Fruit fly (Drosophila melanogaster) whole organism, embryonic: Measurements from ENCODE around the gene CG34278.

Source experiments
- CG10267 ChIP-seq: fragments of 200-800 bp; sonication (Bioruptor generic); optimal IDR thresholded peaks from 2 replicates; lab custom pipeline; 2018; ENCODE audit warnings: missing biosample characterization, mild to moderate bottlenecking, missing genetic modification characterization, moderate library complexity
- CG10654 ChIP-seq: fragments of 200-800 bp; sonication (Bioruptor generic); optimal IDR thresholded peaks from 2 replicates; lab custom pipeline; 2016; ENCODE audit warnings: missing biosample characterization, missing genetic modification characterization
- CG11093 ChIP-seq: fragments of 200-800 bp; sonication (Bioruptor generic); IDR thresholded peaks from 3 replicates; pipeline ENCODE4 v1.3.6; 2022; ENCODE audit warnings: missing biosample characterization, missing genetic modification characterization
- CG12659 ChIP-seq: fragments of 200-800 bp; sonication (Bioruptor generic); optimal IDR thresholded peaks from 3 replicates; lab custom pipeline; 2017; ENCODE audit warnings: mild to moderate bottlenecking, missing biosample characterization, missing genetic modification reagents, missing genetic modification characterization
- CG14710 ChIP-seq: fragments of 200-800 bp; sonication (Bioruptor generic); optimal IDR thresholded peaks from 3 replicates; lab custom pipeline; 2019; ENCODE audit warnings: missing biosample characterization, mild to moderate bottlenecking, missing genetic modification characterization, moderate library complexity
- CG1792 ChIP-seq: fragments of 200-800 bp; sonication (Bioruptor generic); optimal IDR thresholded peaks from 2 replicates; lab custom pipeline; 2016; ENCODE audit warnings: missing biosample characterization, missing genetic modification characterization
- CG18011 ChIP-seq: fragments of 200-800 bp; sonication (Bioruptor generic); optimal IDR thresholded peaks from 2 replicates; lab custom pipeline; 2017; ENCODE audit warnings: missing biosample characterization, missing genetic modification characterization, mild to moderate bottlenecking, moderate library complexity, missing genotype
- CG18262 ChIP-seq: fragments of 200-800 bp; optimal IDR thresholded peaks from 3 replicates; lab custom pipeline; 2019; ENCODE audit warnings: missing biosample characterization, mild to moderate bottlenecking, missing genetic modification characterization, moderate library complexity
- CG18599 ChIP-seq: fragments of 200-800 bp; sonication (Bioruptor generic); optimal IDR thresholded peaks from 3 replicates; lab custom pipeline; 2017; ENCODE audit warnings: missing biosample characterization, missing genetic modification characterization, mild to moderate bottlenecking, moderate library complexity, missing genetic modification reagents
- CG18764 ChIP-seq: fragments of 200-800 bp; sonication (Bioruptor generic); optimal IDR thresholded peaks from 3 replicates; lab custom pipeline; 2016; ENCODE audit warnings: missing biosample characterization, missing genetic modification characterization
- CG31365 ChIP-seq: fragments of 200-800 bp; sonication (Bioruptor generic); optimal IDR thresholded peaks from 2 replicates; lab custom pipeline; 2018; ENCODE audit warnings: missing biosample characterization, mild to moderate bottlenecking, missing genetic modification characterization
- CG3838 ChIP-seq: fragments of 200-800 bp; sonication (Bioruptor generic); optimal IDR thresholded peaks from 3 replicates; lab custom pipeline; 2016; ENCODE audit warnings: missing biosample characterization, missing genetic modification characterization
- CG3995 ChIP-seq: fragments of 200-800 bp; sonication (Bioruptor generic); optimal IDR thresholded peaks from 3 replicates; lab custom pipeline; 2016; ENCODE audit warnings: missing biosample characterization, missing genetic modification characterization
- CG4404 ChIP-seq: fragments of 200-800 bp; sonication (Bioruptor generic); IDR thresholded peaks from 2 replicates; pipeline ENCODE4 v1.3.6; 2022; ENCODE audit warnings: missing biosample characterization, missing genetic modification characterization
- CG4707 ChIP-seq: fragments of 200-800 bp; sonication (Bioruptor generic); optimal IDR thresholded peaks from 2 replicates; lab custom pipeline; 2018; ENCODE audit warnings: missing biosample characterization, mild to moderate bottlenecking, missing genetic modification characterization, moderate library complexity
- CG5180 ChIP-seq: fragments of 200-800 bp; sonication (Bioruptor generic); optimal IDR thresholded peaks from 3 replicates; lab custom pipeline; 2017; ENCODE audit warnings: missing biosample characterization, missing genetic modification characterization, mild to moderate bottlenecking, moderate library complexity, missing genetic modification reagents
- CG9932 ChIP-seq: fragments of 200-800 bp; sonication (Bioruptor generic); IDR thresholded peaks from 2 replicates; pipeline ENCODE4 v1.3.6; 2022; ENCODE audit warnings: missing biosample characterization, missing genetic modification characterization
- CoRest ChIP-seq: fragments of 200-800 bp; sonication (Bioruptor generic); optimal IDR thresholded peaks from 3 replicates; lab custom pipeline; 2018; ENCODE audit warnings: missing biosample characterization, mild to moderate bottlenecking, missing genetic modification characterization, moderate library complexity
- Fer1 ChIP-seq: fragments of 200-800 bp; sonication (Bioruptor generic); optimal IDR thresholded peaks from 2 replicates; lab custom pipeline; 2017; ENCODE audit warnings: missing biosample characterization, mild to moderate bottlenecking, missing genetic modification characterization
- Hand ChIP-seq: fragments of 200-800 bp; sonication (Bioruptor generic); optimal IDR thresholded peaks from 2 replicates; lab custom pipeline; 2017; ENCODE audit warnings: mild to moderate bottlenecking, missing biosample characterization, missing genetic modification reagents, missing genetic modification characterization
- Hmr ChIP-seq: fragments of 200-800 bp; sonication (Bioruptor generic); optimal IDR thresholded peaks from 3 replicates; lab custom pipeline; 2017; ENCODE audit warnings: mild to moderate bottlenecking, missing biosample characterization, missing genetic modification reagents, missing genetic modification characterization
- Hsf ChIP-seq: fragments of 200-800 bp; sonication (Bioruptor generic); optimal IDR thresholded peaks from 3 replicates; lab custom pipeline; 2016; ENCODE audit warnings: missing biosample characterization, missing genetic modification characterization
- Lhr ChIP-seq: fragments of 200-800 bp; sonication (Bioruptor generic); optimal IDR thresholded peaks from 3 replicates; lab custom pipeline; 2017; ENCODE audit warnings: mild to moderate bottlenecking, missing biosample characterization, missing genetic modification reagents, missing genetic modification characterization
- Med ChIP-seq: fragments of 200-800 bp; sonication (Bioruptor generic); peaks from one replicate; lab custom pipeline; 2016; ENCODE audit warnings: missing biosample characterization, missing genetic modification characterization, mild to moderate bottlenecking, inconsistent platforms, moderate library complexity
- Meics ChIP-seq: fragments of 200-800 bp; sonication (Bioruptor generic); optimal IDR thresholded peaks from 2 replicates; lab custom pipeline; 2017; ENCODE audit warnings: missing biosample characterization, mild to moderate bottlenecking, missing genetic modification characterization
- Ravus ChIP-seq: fragments of 200-800 bp; sonication (Bioruptor generic); IDR thresholded peaks from 2 replicates; pipeline ENCODE4 v1.3.6; 2022; ENCODE audit warnings: missing biosample characterization, missing genetic modification characterization
- Sox100B ChIP-seq: fragments of 200-800 bp; sonication (Bioruptor generic); optimal IDR thresholded peaks from 3 replicates; lab custom pipeline; 2018; ENCODE audit warnings: missing biosample characterization, mild to moderate bottlenecking, missing genetic modification characterization
- croc ChIP-seq: fragments of 200-800 bp; sonication (Bioruptor generic); conservative IDR thresholded peaks from 3 replicates; pipeline ENCODE4 v1.3.6; 2022; ENCODE audit warnings: missing biosample characterization, missing genetic modification characterization
- crol ChIP-seq: fragments of 200-800 bp; sonication (Bioruptor generic); IDR thresholded peaks from 2 replicates; pipeline ENCODE4 v1.3.6; 2022; ENCODE audit warnings: missing biosample characterization, missing genetic modification characterization
- dysf ChIP-seq: fragments of 200-800 bp; sonication (Bioruptor generic); IDR thresholded peaks from 3 replicates; pipeline ENCODE4 v1.3.6; 2022; ENCODE audit warnings: missing biosample characterization, missing genetic modification characterization
- fd102C ChIP-seq: fragments of 200-800 bp; sonication (Bioruptor generic); optimal IDR thresholded peaks from 2 replicates; lab custom pipeline; 2018; ENCODE audit warnings: missing biosample characterization, mild to moderate bottlenecking, missing genetic modification characterization, moderate library complexity
- gsb-n ChIP-seq: fragments of 200-800 bp; sonication (Bioruptor generic); optimal IDR thresholded peaks from 3 replicates; lab custom pipeline; 2018; ENCODE audit warnings: missing biosample characterization, mild to moderate bottlenecking, missing genetic modification characterization
- kni ChIP-seq: fragments of 200-800 bp; sonication (Bioruptor generic); optimal IDR thresholded peaks from 3 replicates; lab custom pipeline; 2017; ENCODE audit warnings: mild to moderate bottlenecking, missing biosample characterization, missing genetic modification reagents, missing genetic modification characterization
- lbe ChIP-seq: fragments of 200-800 bp; sonication (Bioruptor generic); optimal IDR thresholded peaks from 2 replicates; lab custom pipeline; 2016; ENCODE audit warnings: missing biosample characterization, mild to moderate bottlenecking, missing genetic modification characterization
- lmd ChIP-seq: fragments of 200-800 bp; sonication (Bioruptor generic); IDR thresholded peaks from 2 replicates; pipeline ENCODE4 v1.3.6; 2022; ENCODE audit warnings: missing biosample characterization, missing genetic modification characterization
- lov ChIP-seq, 2 experiments: fragments of 200-800 bp in 1 of 2; fragments of >200 bp in 1 of 2; sonication (Bioruptor generic) in 1 of 2; IDR thresholded peaks in 1 of 2; optimal IDR thresholded peaks in 1 of 2; 2 replicates in 1 of 2; 3 replicates in 1 of 2; pipeline versions ENCODE4 v1.3.6 to Lab custom; 2017 to 2022; ENCODE audit warnings: missing biosample characterization in 1 of 2, missing genetic modification characterization in 1 of 2
- mam ChIP-seq: fragments of 200-800 bp; sonication (Bioruptor generic); optimal IDR thresholded peaks from 3 replicates; lab custom pipeline; 2016; ENCODE audit warnings: missing biosample characterization, missing genetic modification characterization
- nmo ChIP-seq: fragments of 200-800 bp; sonication (Bioruptor generic); optimal IDR thresholded peaks from 2 replicates; lab custom pipeline; 2018; ENCODE audit warnings: missing biosample characterization, mild to moderate bottlenecking, missing genetic modification characterization, moderate library complexity
- peb ChIP-seq: fragments of 200-800 bp; sonication (Bioruptor generic); IDR thresholded peaks from 2 replicates; pipeline ENCODE4 v1.3.6; 2022; ENCODE audit warnings: missing biosample characterization, missing genetic modification characterization
- pros ChIP-seq: fragments of 200-800 bp; sonication (Bioruptor generic); optimal IDR thresholded peaks from 3 replicates; lab custom pipeline; 2019; ENCODE audit warnings: missing biosample characterization, mild to moderate bottlenecking, missing genetic modification characterization, moderate library complexity
- pum ChIP-seq: fragments of 200-800 bp; sonication (Bioruptor generic); optimal IDR thresholded peaks from 2 replicates; lab custom pipeline; 2016; ENCODE audit warnings: missing biosample characterization, missing genetic modification characterization
- ranshi ChIP-seq: fragments of 200-800 bp; sonication (Bioruptor generic); IDR thresholded peaks from 2 replicates; pipeline ENCODE4 v1.3.6; 2022; ENCODE audit warnings: missing biosample characterization, missing genetic modification characterization
- sr ChIP-seq: fragments of 200-800 bp; sonication (Bioruptor generic); IDR thresholded peaks from 3 replicates; pipeline ENCODE4 v1.3.6; 2022; ENCODE audit warnings: missing biosample characterization, missing genetic modification characterization
- tna ChIP-seq: fragments of 200-800 bp; sonication (Bioruptor generic); IDR thresholded peaks from 2 replicates; pipeline ENCODE4 v1.3.6; 2022; ENCODE audit warnings: missing biosample characterization, missing genetic modification characterization; ENCODE audit not compliant: partially characterized antibody
- trh ChIP-seq: fragments of 200-800 bp; sonication (Bioruptor generic); optimal IDR thresholded peaks from 2 replicates; lab custom pipeline; 2016; ENCODE audit warnings: missing biosample characterization, missing genetic modification characterization
- unpg ChIP-seq: fragments of 200-800 bp; sonication (Bioruptor generic); optimal IDR thresholded peaks from 3 replicates; lab custom pipeline; 2018; ENCODE audit warnings: missing biosample characterization, mild to moderate bottlenecking, missing genetic modification characterization, moderate library complexity
- yki ChIP-seq: fragments of >200 bp; optimal IDR thresholded peaks from 3 replicates; lab custom pipeline; 2018

The CG34278 gene

DNA sequence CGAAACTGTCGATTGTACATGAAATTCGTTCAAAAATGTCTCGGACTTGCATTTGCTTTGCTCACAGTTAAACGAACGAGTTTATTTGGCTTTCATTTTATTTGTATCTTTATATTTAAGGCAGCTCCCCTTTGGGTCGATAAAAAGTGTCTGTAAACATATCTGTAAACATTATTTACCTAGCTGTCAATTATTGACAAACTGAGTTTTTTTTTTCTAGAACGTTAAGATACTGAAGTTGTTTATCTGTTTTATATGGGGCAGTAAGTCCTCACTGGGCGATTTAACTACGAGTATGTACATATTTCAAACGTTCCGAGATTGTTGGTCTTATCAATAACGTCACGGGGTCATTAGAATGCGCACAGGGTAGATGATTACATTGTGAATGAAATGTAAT, 4.6 kb upstream of the CG34278 start (continued):
- TF ChIP-seq CG4404 (GFP tag; lab: Robert Waterston, UW) = no peak
- peak; percentile 10 for TF ChIP-seq CG18599 (GFP tag; lab: Kevin White, UChicago)
- TF ChIP-seq peb (GFP tag; lab: Robert Waterston, UW) = no peak
- TF ChIP-seq CG18011 (GFP tag; lab: Kevin White, UChicago) = peak; percentile 9
- no peak for TF ChIP-seq CG18262
- TF ChIP-seq yki (lab: Kevin White, UChicago) = no peak
- peak; percentile 58 for TF ChIP-seq Fer1 (GFP tag; lab: Kevin White, UChicago)
- TF ChIP-seq CG3995 (GFP tag; lab: Kevin White, UChicago) = no peak
- TF ChIP-seq CG12659 = no peak
- no peak for TF ChIP-seq CG5180
- no peak for TF ChIP-seq croc (GFP tag; lab: Robert Waterston, UW)
- peak; percentile 38 for TF ChIP-seq CG4707
- peak; percentile 10 for TF ChIP-seq pros
- TF ChIP-seq fd102C (GFP tag; lab: Kevin White, UChicago) = no peak
- TF ChIP-seq CG14710 (tag; lab: Kevin White, UChicago) = peak; percentile 39
- TF ChIP-seq unpg (GFP tag; lab: Kevin White, UChicago) = peak; percentile 46
- TF ChIP-seq, all 482 proteins: peak for 76

DNA sequence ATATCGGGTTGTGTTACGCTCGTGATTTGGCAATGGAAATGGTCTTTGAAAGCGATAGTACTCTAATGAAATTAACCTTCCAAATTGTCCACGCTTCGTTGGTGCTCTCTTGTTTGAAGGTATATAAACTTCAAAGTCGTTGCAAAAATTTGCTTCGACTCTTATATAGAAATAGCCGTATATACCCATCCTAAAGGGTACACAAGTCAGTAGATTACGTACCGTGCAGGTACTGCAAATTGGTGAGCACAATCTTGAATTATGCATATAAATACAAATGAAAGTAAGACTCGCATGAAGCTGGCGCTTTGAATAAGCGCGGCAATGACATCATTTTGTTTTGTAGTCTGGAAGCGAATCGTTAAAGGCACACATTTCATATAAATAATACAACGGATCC, 4.0 kb upstream of the CG34278 start:
- TF ChIP-seq lbe (GFP tag; lab: Kevin White, UChicago) (peak; percentile 3), Hmr (no peak), lmd (GFP tag; lab: Robert Waterston, UW) (0 out of 2 replicates have a peak, but pooled peaks have one; percentile 21)
- TF ChIP-seq, all 482 proteins: peak for 2

- no peak for TF ChIP-seq sr (GFP tag; lab: Robert Waterston, UW)
- TF ChIP-seq trh (GFP tag; lab: Kevin White, UChicago) = no peak
- no peak for TF ChIP-seq CG1792 (GFP tag; lab: Kevin White, UChicago)
- no peak for TF ChIP-seq ranshi (GFP tag; lab: Robert Waterston, UW)
- peak; percentile 14 for TF ChIP-seq CG10267 (tag; lab: Kevin White, UChicago)
- TF ChIP-seq gsb-n = peak; percentile 42
- TF ChIP-seq CG9932 (GFP tag; lab: Robert Waterston, UW) = no peak
- peak; percentile 11 for TF ChIP-seq Hsf
- TF ChIP-seq croc (GFP tag; lab: Robert Waterston, UW) = no peak
- no peak for TF ChIP-seq CG11093
- TF ChIP-seq Med (GFP tag; lab: Kevin White, UChicago) = peak; percentile 74
- TF ChIP-seq CoRest (tag; lab: Kevin White, UChicago) = peak; percentile 26
- TF ChIP-seq Sox100B = peak; percentile 12
- TF ChIP-seq lov (optimal IDR thresholded peaks at IDR 0.05; lab: Kevin White, UChicago) = no peak
- no peak for TF ChIP-seq lov (GFP tag; IDR thresholded peaks at IDR 0.05; lab: Robert Waterston, UW)
- no peak for TF ChIP-seq Hand (GFP tag; lab: Kevin White, UChicago)
- peak; percentile 64 for TF ChIP-seq nmo (GFP tag; lab: Kevin White, UChicago)
- peak; percentile 85 for TF ChIP-seq crol (GFP tag; lab: Robert Waterston, UW)
- TF ChIP-seq tna = no peak
- no peak for TF ChIP-seq dysf (GFP tag; lab: Robert Waterston, UW)
- TF ChIP-seq mam (GFP tag; lab: Kevin White, UChicago) = peak; percentile 5
- TF ChIP-seq Meics = peak; percentile 2
- no peak for TF ChIP-seq CG18764 (GFP tag; lab: Kevin White, UChicago)
- peak; percentile 8 for TF ChIP-seq pum (GFP tag; lab: Kevin White, UChicago)
- TF ChIP-seq Ravus (GFP tag; lab: Robert Waterston, UW) = no peak
- no peak for TF ChIP-seq CG10654 (GFP tag; lab: Kevin White, UChicago)
- TF ChIP-seq Lhr (GFP tag; lab: Kevin White, UChicago) = no peak
- no peak for TF ChIP-seq CG3838 (GFP tag; lab: Kevin White, UChicago)
- peak; percentile 61 for TF ChIP-seq kni (GFP tag; lab: Kevin White, UChicago)
- TF ChIP-seq CG31365 = no peak
Measured at dm6 chr3R:17117607-17118327, 2.5 kb upstream of the CG34278 start.
